ENCODE assay signal across 8 worm cellular contexts in genomic region chrII:8131413-8131966, ce11.
A peak's percentile ranks its signal among the peaks of the same experiment; 100 is the strongest.
TF ChIP-seq lines count a peak whose summit lies in the region.

No protein-coding gene starts in this region.

TF ChIP-seq in whole organism, L1 larva, 84 proteins besides CTCF, POLR2A, EP300 and RAD21 (continues in another document):
- TF ChIP-seq nhr-28 (tag; optimal IDR thresholded peaks at IDR 0.05; lab: Kevin White, UChicago) (no peak), lin-14 (GFP tag; optimal IDR thresholded peaks at IDR 0.05; lab: Kevin White, UChicago) (peak; percentile 87), aly-2 (tag; optimal IDR thresholded peaks at IDR 0.05; lab: Kevin White, UChicago) (no peak), mdl-1 (tag; optimal IDR thresholded peaks at IDR 0.05; lab: Kevin White, UChicago) (peak in 1 of 2 experiments; percentile 15), aha-1 (tag; optimal IDR thresholded peaks at IDR 0.05; lab: Kevin White, UChicago) (no peak), xbp-1 (tag; optimal IDR thresholded peaks at IDR 0.05; lab: Kevin White, UChicago) (peak; percentile 12), skn-1 (tag; optimal IDR thresholded peaks at IDR 0.05; lab: Kevin White, UChicago) (peak; percentile 2), efl-1 (optimal IDR thresholded peaks at IDR 0.05; lab: Kevin White, UChicago) (peak; percentile 19 to 20), efl-1 (GFP tag; optimal IDR thresholded peaks at IDR 0.05 in 1 of 2; lab: Kevin White, UChicago) (peak in 1 of 2 experiments; percentile 61), zip-4 (GFP tag; optimal IDR thresholded peaks at IDR 0.05; lab: Kevin White, UChicago) (no peak), lsy-2 (tag; optimal IDR thresholded peaks at IDR 0.05; lab: Kevin White, UChicago) (peak; percentile 23 to 59)

TF ChIP-seq in whole organism, L2 larva, 48 proteins besides CTCF, POLR2A, EP300 and RAD21 (continues in another document):
- TF ChIP-seq sem-4 (tag; optimal IDR thresholded peaks at IDR 0.05; lab: Kevin White, UChicago) (no peak), nhr-25 (tag; optimal IDR thresholded peaks at IDR 0.05; lab: Kevin White, UChicago) (peak; percentile 80), nhr-77 (tag; optimal IDR thresholded peaks at IDR 0.05; lab: Kevin White, UChicago) (no peak), F13H6.1 (tag; optimal IDR thresholded peaks at IDR 0.05; lab: Kevin White, UChicago) (peak; percentile 82), dmd-4 (tag; optimal IDR thresholded peaks at IDR 0.05; lab: Kevin White, UChicago) (no peak), lin-11 (tag; optimal IDR thresholded peaks at IDR 0.05; lab: Kevin White, UChicago) (peak; percentile 65), mab-5 (tag; optimal IDR thresholded peaks at IDR 0.05; lab: Kevin White, UChicago) (peak; percentile 23), mdl-1 (tag; optimal IDR thresholded peaks at IDR 0.05; lab: Kevin White, UChicago) (peak in 1 of 2 experiments; percentile 52), R02D3.7 (tag; optimal IDR thresholded peaks at IDR 0.05; lab: Kevin White, UChicago) (no peak), sma-9 (GFP tag; optimal IDR thresholded peaks at IDR 0.05; lab: Kevin White, UChicago) (peak; percentile 66), sma-9 (tag; optimal IDR thresholded peaks at IDR 0.05; lab: Kevin White, UChicago) (no peak), snpc-4 (tag; optimal IDR thresholded peaks at IDR 0.05; lab: Kevin White, UChicago) (peak; percentile 13)

TF ChIP-seq in whole organism, L3 larva, 47 proteins besides CTCF, POLR2A, EP300 and RAD21 (continues in another document):
- no peak for TF ChIP-seq nhr-28 (tag; optimal IDR thresholded peaks at IDR 0.05; lab: Kevin White, UChicago)
- no peak for TF ChIP-seq nhr-67 (tag; optimal IDR thresholded peaks at IDR 0.05; lab: Kevin White, UChicago)
- no peak for TF ChIP-seq fkh-2 (tag; optimal IDR thresholded peaks at IDR 0.05; lab: Kevin White, UChicago)
- no peak for TF ChIP-seq ceh-16 (tag; optimal IDR thresholded peaks at IDR 0.05; lab: Kevin White, UChicago)
- TF ChIP-seq R02D3.7 (tag; optimal IDR thresholded peaks at IDR 0.05; lab: Kevin White, UChicago): peak; percentile 31
- TF ChIP-seq nhr-77 (tag; optimal IDR thresholded peaks at IDR 0.05; lab: Kevin White, UChicago): no peak
- TF ChIP-seq unc-39 (tag; optimal IDR thresholded peaks at IDR 0.05; lab: Kevin White, UChicago): no peak
- peak; percentile 47 for TF ChIP-seq fkh-10 (GFP tag; optimal IDR thresholded peaks at IDR 0.05; lab: Kevin White, UChicago)
- no peak for TF ChIP-seq unc-62 (GFP tag; optimal IDR thresholded peaks at IDR 0.05; lab: Kevin White, UChicago)
- peak; percentile 19 for TF ChIP-seq nhr-11 (tag; optimal IDR thresholded peaks at IDR 0.05; lab: Kevin White, UChicago)
- no peak for TF ChIP-seq nhr-12 (tag; optimal IDR thresholded peaks at IDR 0.05; lab: Kevin White, UChicago)
- no peak for TF ChIP-seq ceh-9 (tag; optimal IDR thresholded peaks at IDR 0.05; lab: Kevin White, UChicago)

TF ChIP-seq in whole organism, L4 larva, 104 proteins besides CTCF, POLR2A, EP300 and RAD21 (continues in another document):
- TF ChIP-seq nhr-111 (GFP tag; optimal IDR thresholded peaks at IDR 0.05; lab: Kevin White, UChicago) (no peak), ceh-20 (GFP tag; IDR thresholded peaks at IDR 0.05; lab: Robert Waterston, UW) (peak; percentile 39; the same call in 1 of the 2 replicates), lin-1 (GFP tag; IDR thresholded peaks at IDR 0.05; lab: Robert Waterston, UW) (no peak), lir-3 (tag; optimal IDR thresholded peaks at IDR 0.05; lab: Kevin White, UChicago) (no peak), nhr-237 (tag; optimal IDR thresholded peaks at IDR 0.05; lab: Kevin White, UChicago) (no peak), hif-1 (tag; optimal IDR thresholded peaks at IDR 0.05; lab: Kevin White, UChicago) (peak in 1 of 2 experiments; percentile 43), mxl-2 (GFP tag; conservative IDR thresholded peaks at IDR 0.05; lab: Robert Waterston, UW) (0 out of 2 replicates have a peak, but pooled peaks have one; percentile 15), php-3 (GFP tag; IDR thresholded peaks at IDR 0.05; lab: Robert Waterston, UW) (no peak), lin-29 (GFP tag; IDR thresholded peaks at IDR 0.05; lab: Robert Waterston, UW) (no peak), madf-5 (GFP tag; IDR thresholded peaks at IDR 0.05; lab: Robert Waterston, UW) (no peak), pqm-1 (tag; optimal IDR thresholded peaks at IDR 0.05; lab: Kevin White, UChicago) (no peak), snpc-4 (tag; optimal IDR thresholded peaks at IDR 0.05; lab: Kevin White, UChicago) (no peak)

TF ChIP-seq in whole organism, early embryonic, 17 proteins besides CTCF, POLR2A, EP300 and RAD21:
- TF ChIP-seq pes-1 (GFP tag; IDR thresholded peaks at IDR 0.05; lab: Robert Waterston, UW) (peak; percentile 3; the same call in 1 of the 2 replicates), ceh-36 (tag; optimal IDR thresholded peaks at IDR 0.05; lab: Kevin White, UChicago) (no peak), B0310.2 (tag; optimal IDR thresholded peaks at IDR 0.05; lab: Kevin White, UChicago) (no peak), scrt-1 (GFP tag; IDR thresholded peaks at IDR 0.05; lab: Robert Waterston, UW) (no peak)

TF ChIP-seq in whole organism, late embryonic, 69 proteins besides CTCF, POLR2A, EP300 and RAD21 (continues in another document):
- TF ChIP-seq C38D4.7 (GFP tag; optimal IDR thresholded peaks at IDR 0.05; lab: Kevin White, UChicago): no peak
- no peak for TF ChIP-seq rnt-1 (tag; optimal IDR thresholded peaks at IDR 0.05; lab: Kevin White, UChicago)
- no peak for TF ChIP-seq ceh-22 (tag; optimal IDR thresholded peaks at IDR 0.05; lab: Kevin White, UChicago)
- no peak for TF ChIP-seq fkh-10 (GFP tag; optimal IDR thresholded peaks at IDR 0.05; lab: Kevin White, UChicago)
- TF ChIP-seq madf-2 (tag; optimal IDR thresholded peaks at IDR 0.05; lab: Kevin White, UChicago): no peak
- no peak for TF ChIP-seq pqm-1 (tag; optimal IDR thresholded peaks at IDR 0.05; lab: Kevin White, UChicago)
- TF ChIP-seq gmeb-2 (tag; optimal IDR thresholded peaks at IDR 0.05; lab: Kevin White, UChicago): no peak
- TF ChIP-seq K09A11.1 (tag; optimal IDR thresholded peaks at IDR 0.05; lab: Kevin White, UChicago; ENCODE audit: insufficient read depth): no peak
- TF ChIP-seq tbx-2 (tag; optimal IDR thresholded peaks at IDR 0.05; lab: Kevin White, UChicago): no peak
- TF ChIP-seq fkh-6 (tag; optimal IDR thresholded peaks at IDR 0.05; lab: Kevin White, UChicago): peak; percentile 3
- no peak for TF ChIP-seq F13H6.1 (tag; optimal IDR thresholded peaks at IDR 0.05; lab: Kevin White, UChicago)
- no peak for TF ChIP-seq tbx-7 (tag; optimal IDR thresholded peaks at IDR 0.05; lab: Kevin White, UChicago)
- TF ChIP-seq ceh-34 (tag; optimal IDR thresholded peaks at IDR 0.05; lab: Kevin White, UChicago): no peak
- TF ChIP-seq pag-3 (tag; optimal IDR thresholded peaks at IDR 0.05; lab: Kevin White, UChicago; ENCODE audit: borderline replicate concordance): no peak
- TF ChIP-seq sox-2 (GFP tag; IDR thresholded peaks at IDR 0.05; lab: Robert Waterston, UW): no peak
- TF ChIP-seq ceh-30 (tag; optimal IDR thresholded peaks at IDR 0.05; lab: Kevin White, UChicago): no peak

TF ChIP-seq in whole organism, midembryonic, 9 proteins besides CTCF, POLR2A, EP300 and RAD21:
- TF ChIP-seq klf-2 (GFP tag; conservative IDR thresholded peaks at IDR 0.05; lab: Robert Waterston, UW) (no peak), tab-1 (GFP tag; IDR thresholded peaks at IDR 0.05; lab: Robert Waterston, UW) (0 out of 2 replicates have a peak, but pooled peaks have one; percentile 25), ref-1 (GFP tag; conservative IDR thresholded peaks at IDR 0.05; lab: Robert Waterston, UW) (no peak), flt-1 (GFP tag; IDR thresholded peaks at IDR 0.05; lab: Robert Waterston, UW) (0 out of 2 replicates have a peak, but pooled peaks have one; percentile 5)

TF ChIP-seq in whole organism, young adult, 124 proteins besides CTCF, POLR2A, EP300 and RAD21 (continues in another document):
- TF ChIP-seq Y67H2A.10 (GFP tag; conservative IDR thresholded peaks at IDR 0.05; lab: Robert Waterston, UW) (no peak), nfyb-1 (GFP tag; IDR thresholded peaks at IDR 0.05; lab: Robert Waterston, UW) (0 out of 2 replicates have a peak, but pooled peaks have one; percentile 63), hmg-1.2 (GFP tag; IDR thresholded peaks at IDR 0.05; lab: Robert Waterston, UW) (peak; percentile 54; the same call in 1 of the 2 replicates), atf-7 (tag; optimal IDR thresholded peaks at IDR 0.05; lab: Kevin White, UChicago) (no peak), ceh-100 (GFP tag; IDR thresholded peaks at IDR 0.05; lab: Robert Waterston, UW) (no peak), F52B5.7 (tag; optimal IDR thresholded peaks at IDR 0.05; lab: Kevin White, UChicago) (peak; percentile 39), nhr-179 (tag; optimal IDR thresholded peaks at IDR 0.05; lab: Kevin White, UChicago) (no peak), repo-1 (tag; optimal IDR thresholded peaks at IDR 0.05; lab: Kevin White, UChicago) (peak; percentile 18), chd-7 (tag; optimal IDR thresholded peaks at IDR 0.05; lab: Kevin White, UChicago) (peak; percentile 54), Y95B8A.8 (GFP tag; IDR thresholded peaks at IDR 0.05; lab: Robert Waterston, UW) (no peak), ceh-40 (GFP tag; IDR thresholded peaks at IDR 0.05; lab: Robert Waterston, UW) (no peak), nhr-120 (GFP tag; IDR thresholded peaks at IDR 0.05; lab: Robert Waterston, UW) (no peak), hmg-20 (GFP tag; IDR thresholded peaks at IDR 0.05; lab: Robert Waterston, UW) (no peak), hlh-26 (GFP tag; conservative IDR thresholded peaks at IDR 0.05; lab: Robert Waterston, UW) (no peak), F57C9.4 (tag; optimal IDR thresholded peaks at IDR 0.05; lab: Kevin White, UChicago) (no peak), madf-8 (GFP tag; conservative IDR thresholded peaks at IDR 0.05; lab: Robert Waterston, UW) (no peak), Y53G8AR.9 (GFP tag; conservative IDR thresholded peaks at IDR 0.05; lab: Robert Waterston, UW) (0 out of 2 replicates have a peak, but pooled peaks have one; percentile 18), ceh-27 (GFP tag; optimal IDR thresholded peaks at IDR 0.05; lab: Kevin White, UChicago) (peak; percentile 28), K12H6.12 (tag; optimal IDR thresholded peaks at IDR 0.05; lab: Kevin White, UChicago) (peak; percentile 72), F49E8.2 (tag; optimal IDR thresholded peaks at IDR 0.05; lab: Kevin White, UChicago; ENCODE audit: insufficient read depth) (no peak), ceh-91 (GFP tag; IDR thresholded peaks at IDR 0.05; lab: Robert Waterston, UW) (no peak), bed-1 (GFP tag; IDR thresholded peaks at IDR 0.05; lab: Robert Waterston, UW) (no peak), snpc-1.1 (tag; optimal IDR thresholded peaks at IDR 0.05; lab: Kevin White, UChicago; ENCODE audit: insufficient read depth) (no peak), tbp1 (GFP tag; optimal IDR thresholded peaks at IDR 0.05; lab: Kevin White, UChicago) (no peak), ztf-22 (GFP tag; optimal IDR thresholded peaks at IDR 0.05; lab: Kevin White, UChicago) (peak; percentile 44), tlf-1 (GFP tag; optimal IDR thresholded peaks at IDR 0.05; lab: Kevin White, UChicago) (no peak), F37B4.10 (GFP tag; IDR thresholded peaks at IDR 0.05; lab: Robert Waterston, UW) (no peak), zim-3 (tag; optimal IDR thresholded peaks at IDR 0.05; lab: Kevin White, UChicago) (no peak), T07F8.4 (tag; optimal IDR thresholded peaks at IDR 0.05; lab: Kevin White, UChicago) (no peak)
